Fruit fly (Drosophila melanogaster) whole organism, embryonic: Measurements from ENCODE around the gene SamDC.
A peak's percentile ranks its signal among the peaks of the same experiment; 100 is the strongest.

Experiments used
- Abd-B ChIP-seq: fragments of 200-800 bp; sonication (Bioruptor generic); optimal IDR thresholded peaks from 2 replicates; lab custom pipeline; 2018; ENCODE audit warnings: missing biosample characterization, mild to moderate bottlenecking, missing genetic modification characterization, moderate library complexity
- B-H1 ChIP-seq: fragments of 200-800 bp; sonication (Bioruptor generic); IDR thresholded peaks from 3 replicates; pipeline ENCODE4 v1.3.6; 2022; ENCODE audit warnings: missing biosample characterization, missing genetic modification characterization
- CG11247 ChIP-seq: fragments of 200-800 bp; sonication (Bioruptor generic); IDR thresholded peaks from 2 replicates; pipeline ENCODE4 v1.3.6; 2022; ENCODE audit warnings: missing biosample characterization, missing genetic modification characterization
- CG11456 ChIP-seq: fragments of 200-800 bp; sonication (Bioruptor generic); IDR thresholded peaks from 3 replicates; pipeline ENCODE4 v1.3.6; 2022; ENCODE audit warnings: missing biosample characterization, missing genetic modification characterization
- CG14667 ChIP-seq: fragments of 200-800 bp; sonication (Bioruptor generic); IDR thresholded peaks from 2 replicates; pipeline ENCODE4 v1.3.6; 2022; ENCODE audit warnings: missing biosample characterization, missing genetic modification characterization
- CG14710 ChIP-seq: fragments of 200-800 bp; sonication (Bioruptor generic); optimal IDR thresholded peaks from 3 replicates; lab custom pipeline; 2019; ENCODE audit warnings: missing biosample characterization, mild to moderate bottlenecking, missing genetic modification characterization, moderate library complexity
- CG14860 ChIP-seq: fragments of 200-800 bp; sonication (Bioruptor generic); IDR thresholded peaks from 3 replicates; pipeline ENCODE4 v1.3.6; 2022; ENCODE audit warnings: missing biosample characterization, missing genetic modification characterization; ENCODE audit not compliant: partially characterized antibody
- CG16813 ChIP-seq: fragments of 200-800 bp; sonication (Bioruptor generic); IDR thresholded peaks from 3 replicates; pipeline ENCODE4 v1.3.6; 2022; ENCODE audit warnings: missing biosample characterization, missing genetic modification characterization; ENCODE audit not compliant: partially characterized antibody
- CG17568 ChIP-seq: fragments of 200-800 bp; sonication (Bioruptor generic); optimal IDR thresholded peaks from 2 replicates; lab custom pipeline; 2018; ENCODE audit warnings: missing biosample characterization, mild to moderate bottlenecking, missing genetic modification characterization, moderate library complexity
- CG18476 ChIP-seq: fragments of 200-800 bp; sonication (Bioruptor generic); optimal IDR thresholded peaks from 2 replicates; lab custom pipeline; 2016; ENCODE audit warnings: missing biosample characterization, mild to moderate bottlenecking, missing genetic modification characterization
- CG18764 ChIP-seq: fragments of 200-800 bp; sonication (Bioruptor generic); optimal IDR thresholded peaks from 3 replicates; lab custom pipeline; 2016; ENCODE audit warnings: missing biosample characterization, missing genetic modification characterization
- CG2889 ChIP-seq: fragments of 200-800 bp; sonication (Bioruptor generic); IDR thresholded peaks from 3 replicates; pipeline ENCODE4 v1.3.6; 2022; ENCODE audit warnings: missing biosample characterization, missing genetic modification characterization
- CG34422 ChIP-seq: fragments of 200-800 bp; sonication (Bioruptor generic); IDR thresholded peaks from 3 replicates; pipeline ENCODE4 v1.3.6; 2022; ENCODE audit warnings: missing biosample characterization, missing genetic modification characterization
- CG43689 ChIP-seq: fragments of 200-800 bp; sonication (Bioruptor generic); IDR thresholded peaks from 2 replicates; pipeline ENCODE4 v1.3.6; 2022; ENCODE audit warnings: missing biosample characterization, missing genetic modification characterization
- CG5245 ChIP-seq: fragments of 200-800 bp; sonication (Bioruptor generic); optimal IDR thresholded peaks from 3 replicates; lab custom pipeline; 2016; ENCODE audit warnings: missing biosample characterization, missing genetic modification characterization
- CG6654 ChIP-seq: fragments of 200-800 bp; sonication (Bioruptor generic); optimal IDR thresholded peaks from 2 replicates; lab custom pipeline; 2017; ENCODE audit warnings: missing biosample characterization, mild to moderate bottlenecking, missing genetic modification characterization
- CG6813 ChIP-seq: fragments of 200-800 bp; sonication (Bioruptor generic); optimal IDR thresholded peaks from 2 replicates; lab custom pipeline; 2017; ENCODE audit warnings: missing biosample characterization, missing genetic modification characterization, mild to moderate bottlenecking, moderate library complexity, missing genetic modification reagents
- CG7271 ChIP-seq: fragments of 200-800 bp; sonication (Bioruptor generic); optimal IDR thresholded peaks from 2 replicates; lab custom pipeline; 2018; ENCODE audit warnings: missing biosample characterization, mild to moderate bottlenecking, missing genetic modification characterization, moderate library complexity
- CG7963 ChIP-seq: fragments of 200-800 bp; sonication (Bioruptor generic); IDR thresholded peaks from 3 replicates; pipeline ENCODE4 v1.3.6; 2022; ENCODE audit warnings: missing biosample characterization, missing genetic modification characterization; ENCODE audit not compliant: partially characterized antibody
- CG8089 ChIP-seq: fragments of 200-800 bp; sonication (Bioruptor generic); optimal IDR thresholded peaks from 3 replicates; lab custom pipeline; 2016; ENCODE audit warnings: missing biosample characterization, missing genetic modification characterization
- CG9215 ChIP-seq: fragments of 200-800 bp; sonication (Bioruptor generic); IDR thresholded peaks from 2 replicates; pipeline ENCODE4 v1.3.6; 2022; ENCODE audit warnings: missing biosample characterization, missing genetic modification characterization
- Dbx ChIP-seq: fragments of 200-800 bp; sonication (Bioruptor generic); IDR thresholded peaks from 3 replicates; pipeline ENCODE4 v1.3.6; 2022; ENCODE audit warnings: missing biosample characterization, missing genetic modification characterization
- Drgx ChIP-seq: fragments of 200-800 bp; sonication (Bioruptor generic); IDR thresholded peaks from 2 replicates; pipeline ENCODE4 v1.3.6; 2022; ENCODE audit warnings: missing biosample characterization, missing genetic modification characterization
- HmgD ChIP-seq: fragments of 200-800 bp; sonication (Bioruptor generic); optimal IDR thresholded peaks from 3 replicates; lab custom pipeline; 2016; ENCODE audit warnings: missing biosample characterization, missing genetic modification characterization
- HmgZ ChIP-seq: fragments of 200-800 bp; sonication (Bioruptor generic); optimal IDR thresholded peaks from 2 replicates; lab custom pipeline; 2018; ENCODE audit warnings: missing biosample characterization, mild to moderate bottlenecking, missing genetic modification characterization
- Lim3 ChIP-seq: fragments of 200-800 bp; sonication (Bioruptor generic); IDR thresholded peaks from 2 replicates; pipeline ENCODE4 v1.3.6; 2022; ENCODE audit warnings: missing biosample characterization, missing genetic modification characterization
- Lpt ChIP-seq: fragments of >200 bp; optimal IDR thresholded peaks from 2 replicates; lab custom pipeline; 2018; ENCODE audit warnings: missing biosample characterization, missing genetic modification characterization
- MBD-R2 ChIP-seq: fragments of 200-800 bp; sonication (Bioruptor generic); IDR thresholded peaks from 2 replicates; pipeline ENCODE4 v1.3.6; 2022; ENCODE audit warnings: missing biosample characterization, missing genetic modification characterization
- Oli ChIP-seq: fragments of 200-800 bp; sonication (Bioruptor generic); optimal IDR thresholded peaks from 2 replicates; lab custom pipeline; 2018; ENCODE audit warnings: missing biosample characterization, mild to moderate bottlenecking, missing genetic modification characterization, moderate library complexity
- Sox100B ChIP-seq: fragments of 200-800 bp; sonication (Bioruptor generic); optimal IDR thresholded peaks from 3 replicates; lab custom pipeline; 2018; ENCODE audit warnings: missing biosample characterization, mild to moderate bottlenecking, missing genetic modification characterization
- Ssrp ChIP-seq: fragments of 200-800 bp; sonication (Bioruptor generic); optimal IDR thresholded peaks from 2 replicates; lab custom pipeline; 2018; ENCODE audit warnings: missing biosample characterization, mild to moderate bottlenecking, missing genetic modification characterization, moderate library complexity
- Vsx1 ChIP-seq: fragments of 200-800 bp; sonication (Bioruptor generic); optimal IDR thresholded peaks from 2 replicates; lab custom pipeline; 2017; ENCODE audit warnings: missing biosample characterization, mild to moderate bottlenecking, missing genetic modification characterization, missing genetic modification reagents
- Xrp1 ChIP-seq: fragments of 200-800 bp; sonication (Bioruptor generic); IDR thresholded peaks from 2 replicates; pipeline ENCODE4 v1.3.6; 2022; ENCODE audit warnings: missing biosample characterization, missing genetic modification characterization
- crc ChIP-seq: fragments of 200-800 bp; sonication (Bioruptor generic); optimal IDR thresholded peaks from 2 replicates; lab custom pipeline; 2016; ENCODE audit warnings: missing biosample characterization, missing genetic modification characterization
- fd3F ChIP-seq: fragments of 200-800 bp; sonication (Bioruptor generic); optimal IDR thresholded peaks from 2 replicates; lab custom pipeline; 2018; ENCODE audit warnings: missing biosample characterization, mild to moderate bottlenecking, missing genetic modification characterization, moderate library complexity
- gfzf ChIP-seq: fragments of 200-800 bp; sonication (Bioruptor generic); optimal IDR thresholded peaks from 2 replicates; lab custom pipeline; 2016; ENCODE audit warnings: missing biosample characterization, mild to moderate bottlenecking, missing genetic modification characterization, moderate library complexity
- grn ChIP-seq: fragments of 200-800 bp; sonication (Bioruptor generic); optimal IDR thresholded peaks from 3 replicates; lab custom pipeline; 2017; ENCODE audit warnings: missing biosample characterization, missing genetic modification characterization
- insv ChIP-seq, 2 experiments: fragments of 200-800 bp; sonication (Bioruptor generic); optimal IDR thresholded peaks; 3 replicates each; lab custom pipeline; 2016 to 2018; ENCODE audit warnings: missing biosample characterization in 2 of 2, missing genetic modification characterization in 2 of 2
- pb ChIP-seq: fragments of 200-800 bp; sonication (Bioruptor generic); optimal IDR thresholded peaks from 3 replicates; lab custom pipeline; 2016; ENCODE audit warnings: missing biosample characterization, missing genetic modification characterization
- pho ChIP-seq: fragments of 200-800 bp; sonication (Bioruptor generic); optimal IDR thresholded peaks from 2 replicates; lab custom pipeline; 2016; ENCODE audit warnings: missing biosample characterization, missing genetic modification characterization
- pnt ChIP-seq: fragments of 200-800 bp; sonication (Bioruptor generic); optimal IDR thresholded peaks from 3 replicates; lab custom pipeline; 2016; ENCODE audit warnings: missing biosample characterization, missing genetic modification characterization
- sens ChIP-seq: fragments of 200-800 bp; sonication (Bioruptor generic); peaks from one replicate; lab custom pipeline; 2016; ENCODE audit warnings: missing biosample characterization, missing genetic modification characterization
- shn ChIP-seq: fragments of 200-800 bp; sonication (Bioruptor generic); optimal IDR thresholded peaks from 3 replicates; lab custom pipeline; 2016; ENCODE audit warnings: missing biosample characterization, missing genetic modification characterization
- tio ChIP-seq: fragments of 200-800 bp; sonication (Bioruptor generic); optimal IDR thresholded peaks from 2 replicates; lab custom pipeline; 2017; ENCODE audit warnings: missing biosample characterization, missing genetic modification characterization, inconsistent platforms
- tll ChIP-seq, 2 experiments: fragments of 200-800 bp in 1 of 2; fragments of >200 bp in 1 of 2; sonication (Bioruptor generic) in 1 of 2; optimal IDR thresholded peaks; 2 replicates each; lab custom pipeline; 2017 to 2019; ENCODE audit warnings: missing biosample characterization in 2 of 2, missing genetic modification characterization in 2 of 2, mild to moderate bottlenecking in 1 of 2, moderate library complexity in 1 of 2
- tup ChIP-seq: fragments of 200-800 bp; sonication (Bioruptor generic); optimal IDR thresholded peaks from 2 replicates; lab custom pipeline; 2016; ENCODE audit warnings: missing biosample characterization, mild to moderate bottlenecking, missing genetic modification characterization, moderate library complexity
- usp ChIP-seq: fragments of >200 bp; optimal IDR thresholded peaks from 2 replicates; lab custom pipeline; 2017; ENCODE audit warnings: missing biosample characterization, missing genetic modification characterization
- yki ChIP-seq: fragments of >200 bp; optimal IDR thresholded peaks from 3 replicates; lab custom pipeline; 2018
- zf30C ChIP-seq: fragments of 200-800 bp; sonication (Bioruptor generic); optimal IDR thresholded peaks from 3 replicates; lab custom pipeline; 2018; ENCODE audit warnings: missing biosample characterization, mild to moderate bottlenecking, missing genetic modification characterization
- zfh2 ChIP-seq: fragments of 200-800 bp; sonication (Bioruptor generic); optimal IDR thresholded peaks from 2 replicates; lab custom pipeline; 2016; ENCODE audit warnings: missing biosample characterization, missing genetic modification characterization

The SamDC gene

dm6 chr2L:10306518-10307260, 32.6 kb upstream of the SamDC start, which contains the start of the genes CG5390 and CG4968 (continued):
- peak; percentile 87 for TF ChIP-seq MBD-R2 (GFP tag; lab: Robert Waterston, UW)
- TF ChIP-seq zfh2, result peak; percentile 5
- TF ChIP-seq CG14860, result no peak
- peak; percentile 50 for TF ChIP-seq CG18476 (GFP tag; lab: Kevin White, UChicago)
- TF ChIP-seq zf30C, result peak; percentile 74
- peak; percentile 70 for TF ChIP-seq CG14710 (tag; lab: Kevin White, UChicago)
- TF ChIP-seq CG43689, result 0 out of 2 replicates have a peak, but pooled peaks have one; percentile 44
- peak; percentile 62 for TF ChIP-seq fd3F (GFP tag; lab: Kevin White, UChicago)
- TF ChIP-seq usp (GFP tag; lab: Kevin White, UChicago), result no peak
- TF ChIP-seq Oli (tag; lab: Kevin White, UChicago), result peak; percentile 53
- peak; percentile 58; the same call in 1 of the 3 replicates for TF ChIP-seq Dbx
- no peak for TF ChIP-seq CG8089
- TF ChIP-seq CG7271 (tag; lab: Kevin White, UChicago), result no peak
- TF ChIP-seq Sox100B (GFP tag; lab: Kevin White, UChicago), result peak; percentile 65
- peak; percentile 62; the same call in 1 of the 2 replicates for TF ChIP-seq Xrp1
- no peak for TF ChIP-seq HmgD (GFP tag; lab: Kevin White, UChicago)
- peak; percentile 22 for TF ChIP-seq tio (GFP tag; lab: Kevin White, UChicago)
- no peak for TF ChIP-seq CG6654 (GFP tag; lab: Kevin White, UChicago)
- peak; percentile 32; the same call in 1 of the 3 replicates for TF ChIP-seq CG16813 (GFP tag; lab: Robert Waterston, UW)
- 0 out of 2 replicates have a peak, but pooled peaks have one; percentile 34 for TF ChIP-seq CG11247 (GFP tag; lab: Robert Waterston, UW)
- peak; percentile 41 for TF ChIP-seq pho
- TF ChIP-seq CG5245 (GFP tag; lab: Kevin White, UChicago), result no peak
- TF ChIP-seq CG18764 (GFP tag; lab: Kevin White, UChicago), result no peak
- TF ChIP-seq pb, result no peak
- no peak for TF ChIP-seq CG6813 (GFP tag; lab: Kevin White, UChicago)
- peak; percentile 33 for TF ChIP-seq gfzf (GFP tag; lab: Kevin White, UChicago)
- peak; percentile 68 for TF ChIP-seq HmgZ (tag; lab: Kevin White, UChicago)
- TF ChIP-seq Vsx1 (GFP tag; lab: Kevin White, UChicago), result peak; percentile 57
- peak; percentile 86 for TF ChIP-seq Drgx (GFP tag; lab: Robert Waterston, UW)
- TF ChIP-seq CG2889 (GFP tag; lab: Robert Waterston, UW), result no peak
- no peak for TF ChIP-seq pnt (GFP tag; lab: Kevin White, UChicago)
- TF ChIP-seq CG7963, result 0 out of 3 replicates have a peak, but pooled peaks have one; percentile 17
- TF ChIP-seq insv (GFP tag; optimal IDR thresholded peaks at IDR 0.05; lab: Kevin White, UChicago), result no peak
- TF ChIP-seq CG34422, result peak; percentile 75
- TF ChIP-seq tll (GFP tag; optimal IDR thresholded peaks at IDR 0.05; lab: Kevin White, UChicago), result no peak
- no peak for TF ChIP-seq crc
- no peak for TF ChIP-seq yki (lab: Kevin White, UChicago)
- no peak for TF ChIP-seq Lpt
- no peak for TF ChIP-seq Abd-B (GFP tag; lab: Kevin White, UChicago)
- TF ChIP-seq grn, result no peak
- TF ChIP-seq sens (GFP tag; lab: Kevin White, UChicago), result peak; percentile 81
- TF ChIP-seq Ssrp (tag; lab: Kevin White, UChicago), result peak; percentile 49
- TF ChIP-seq B-H1 (GFP tag; lab: Robert Waterston, UW), result peak; percentile 34; the same call in 1 of the 3 replicates
- no peak for TF ChIP-seq shn (GFP tag; lab: Kevin White, UChicago)
- TF ChIP-seq tup, result peak; percentile 35
- no peak for TF ChIP-seq CG9215
- peak; percentile 16; the same call in 1 of the 3 replicates for TF ChIP-seq CG11456 (GFP tag; lab: Robert Waterston, UW)
- peak; percentile 57 for TF ChIP-seq CG17568 (GFP tag; lab: Kevin White, UChicago)
- 0 out of 2 replicates have a peak, but pooled peaks have one; percentile 14 for TF ChIP-seq CG14667 (GFP tag; lab: Robert Waterston, UW)
- TF ChIP-seq Lim3 (GFP tag; lab: Robert Waterston, UW), result no peak
